Worm (Caenorhabditis elegans) whole organism, young adult: ENCODE measurements around the gene Y51H7BR.7.
"Not testable (repeated sequence)": the region's sequence is repeated elsewhere in the genome, so short reads cannot be mapped to it uniquely, and the experiment has no call there.

ENCODE experiments used
- B0261.1 ChIP-seq: sonication (generic microtip); optimal IDR thresholded peaks from 2 replicates; lab custom pipeline; 2016; ENCODE audit warnings: mild to moderate bottlenecking, missing genetic modification characterization, moderate library complexity, missing compliant biosample characterization
- C17E4.6 ChIP-seq: fragments of 200-800 bp; sonication (Bioruptor generic); IDR thresholded peaks from 2 replicates; pipeline ENCODE4 v1.3.6; 2022; ENCODE audit warnings: missing genetic modification reagents, missing genetic modification characterization, missing compliant biosample characterization
- F22D6.2 ChIP-seq: sonication (generic microtip); optimal IDR thresholded peaks from 2 replicates; lab custom pipeline; 2016; ENCODE audit warnings: mild to moderate bottlenecking, missing genetic modification characterization, missing compliant biosample characterization
- Y67H2A.10 ChIP-seq: fragments of 200-800 bp; sonication (Bioruptor generic); conservative IDR thresholded peaks from 2 replicates; pipeline ENCODE4 v1.3.6; 2022; ENCODE audit warnings: missing genetic modification reagents, missing genetic modification characterization, missing compliant biosample characterization
- ZK185.1 ChIP-seq: sonication (generic microtip); optimal IDR thresholded peaks from 2 replicates; lab custom pipeline; 2016; ENCODE audit warnings: mild to moderate bottlenecking, missing genetic modification characterization, missing compliant biosample characterization; ENCODE audit not compliant: poor library complexity, severe bottlenecking
- athp-1 ChIP-seq: sonication (generic microtip); optimal IDR thresholded peaks from 2 replicates; lab custom pipeline; 2017; ENCODE audit warnings: mild to moderate bottlenecking, missing genetic modification characterization, missing compliant biosample characterization
- attf-5 ChIP-seq: fragments of 200-800 bp; sonication (Bioruptor generic); optimal IDR thresholded peaks from 2 replicates; lab custom pipeline; 2018; ENCODE audit warnings: mild to moderate bottlenecking, missing genetic modification characterization, missing compliant biosample characterization
- ceh-100 ChIP-seq: fragments of 200-800 bp; sonication (Bioruptor generic); IDR thresholded peaks from 2 replicates; pipeline ENCODE4 v1.3.6; 2022; ENCODE audit warnings: missing genetic modification reagents, missing genetic modification characterization, missing compliant biosample characterization
- dox-1 ChIP-seq: fragments of 200-800 bp; sonication (Bioruptor generic); IDR thresholded peaks from 2 replicates; pipeline ENCODE4 v1.3.6; 2022; ENCODE audit warnings: missing genetic modification reagents, missing genetic modification characterization, missing compliant biosample characterization
- egl-18 ChIP-seq: fragments of 200-800 bp; sonication (Bioruptor generic); IDR thresholded peaks from 2 replicates; pipeline ENCODE4 v1.3.6; 2022; ENCODE audit warnings: missing genetic modification reagents, missing genetic modification characterization, missing compliant biosample characterization
- egl-44 ChIP-seq: fragments of 200-800 bp; sonication (Bioruptor generic); IDR thresholded peaks from 2 replicates; pipeline ENCODE4 v1.3.6; 2022; ENCODE audit warnings: missing genetic modification reagents, missing genetic modification characterization, missing compliant biosample characterization
- egrh-3 ChIP-seq: fragments of 200-800 bp; sonication (Bioruptor generic); IDR thresholded peaks from 2 replicates; pipeline ENCODE4 v1.3.6; 2022; ENCODE audit warnings: missing genetic modification reagents, missing genetic modification characterization, missing compliant biosample characterization
- hmg-1.2 ChIP-seq: fragments of 200-800 bp; sonication (Bioruptor generic); IDR thresholded peaks from 2 replicates; pipeline ENCODE4 v1.3.6; 2022; ENCODE audit warnings: missing genetic modification reagents, missing genetic modification characterization, missing compliant biosample characterization
- lin-35 ChIP-seq, 3 experiments: fragments of 150-350 bp in 2 of 3; sonication (generic microtip) in 1 of 3; optimal IDR thresholded peaks; 2 replicates each; lab custom pipeline; 2014 to 2018; ENCODE audit warnings: missing biosample characterization in 3 of 3, missing genetic modification characterization in 3 of 3, missing genetic modification reagents in 3 of 3
- lin-54 ChIP-seq: fragments of 200-800 bp; sonication (Bioruptor generic); optimal IDR thresholded peaks from 2 replicates; lab custom pipeline; 2018; ENCODE audit warnings: mild to moderate bottlenecking, missing genetic modification characterization, missing compliant biosample characterization
- madf-10 ChIP-seq: sonication (generic microtip); optimal IDR thresholded peaks from 2 replicates; lab custom pipeline; 2016; ENCODE audit warnings: mild to moderate bottlenecking, missing genetic modification characterization, missing compliant biosample characterization
- mxl-1 ChIP-seq: sonication (generic microtip); optimal IDR thresholded peaks from 2 replicates; lab custom pipeline; 2016; ENCODE audit warnings: missing genetic modification characterization, missing compliant biosample characterization
- nfya-1 ChIP-seq: sonication (generic microtip); optimal IDR thresholded peaks from 2 replicates; lab custom pipeline; 2017; ENCODE audit warnings: antibody characterized with exemption, missing compliant biosample characterization, missing genetic modification characterization, borderline replicate concordance; ENCODE audit not compliant: insufficient read depth
- nhr-179 ChIP-seq: sonication (generic microtip); optimal IDR thresholded peaks from 2 replicates; lab custom pipeline; 2016; ENCODE audit warnings: mild to moderate bottlenecking, missing genetic modification characterization, missing compliant biosample characterization
- rpc-1 ChIP-seq, 2 experiments: fragments of 150-350 bp in 1 of 2; sonication (generic microtip) in 1 of 2; optimal IDR thresholded peaks; 2 replicates each; lab custom pipeline; 2014 to 2018; ENCODE audit warnings: missing biosample characterization in 1 of 2, missing genetic modification characterization in 1 of 2, missing genetic modification reagents in 1 of 2, missing genotype in 1 of 2
- sdz-38 ChIP-seq: sonication (generic microtip); optimal IDR thresholded peaks from 2 replicates; lab custom pipeline; 2016; ENCODE audit warnings: missing genotype, missing genetic modification characterization, missing compliant biosample characterization
- sea-2 ChIP-seq: fragments of 200-800 bp; sonication (Bioruptor generic); IDR thresholded peaks from 2 replicates; pipeline ENCODE4 v1.3.6; 2022; ENCODE audit warnings: missing genetic modification characterization, missing compliant biosample characterization
- snpc-1.1 ChIP-seq: sonication (generic microtip); optimal IDR thresholded peaks from 2 replicates; lab custom pipeline; 2017; ENCODE audit warnings: missing genetic modification characterization, mild to moderate bottlenecking, missing compliant biosample characterization, antibody characterized with exemption, moderate library complexity, missing genotype, missing genetic modification reagents; ENCODE audit not compliant: insufficient read depth
- snpc-3.4 ChIP-seq: sonication (generic microtip); optimal IDR thresholded peaks from 2 replicates; lab custom pipeline; 2017; ENCODE audit warnings: missing genetic modification characterization, mild to moderate bottlenecking, missing compliant biosample characterization, antibody characterized with exemption, moderate library complexity, missing genotype, missing genetic modification reagents
- snpc-4 ChIP-seq, 5 experiments: fragments of 150-350 bp in 1 of 5; sonication (generic microtip) in 4 of 5; optimal IDR thresholded peaks; 2 replicates each; lab custom pipeline; 2014 to 2018; ENCODE audit warnings: missing genetic modification characterization in 5 of 5, missing biosample characterization in 3 of 5, antibody characterized with exemption in 2 of 5, mild to moderate bottlenecking in 2 of 5, missing compliant biosample characterization in 2 of 5, missing genotype in 2 of 5, moderate library complexity in 2 of 5, missing genetic modification reagents in 1 of 5
- somi-1 ChIP-seq: fragments of 200-800 bp; sonication (Bioruptor generic); optimal IDR thresholded peaks from 2 replicates; lab custom pipeline; 2018; ENCODE audit warnings: mild to moderate bottlenecking, missing genetic modification characterization, missing compliant biosample characterization
- tbp1 ChIP-seq: fragments of 200-800 bp; sonication (Bioruptor generic); optimal IDR thresholded peaks from 2 replicates; lab custom pipeline; 2018; ENCODE audit warnings: mild to moderate bottlenecking, missing genetic modification characterization, missing compliant biosample characterization
- tbx-9 ChIP-seq: sonication (generic microtip); optimal IDR thresholded peaks from 2 replicates; lab custom pipeline; 2016; ENCODE audit warnings: borderline replicate concordance, missing genetic modification characterization, inconsistent platforms, missing compliant biosample characterization
- tlf-1 ChIP-seq: fragments of 200-800 bp; sonication (Bioruptor generic); optimal IDR thresholded peaks from 2 replicates; lab custom pipeline; 2018; ENCODE audit warnings: mild to moderate bottlenecking, missing genetic modification characterization, missing compliant biosample characterization
- zfh-2 ChIP-seq: fragments of 200-800 bp; sonication (Bioruptor generic); conservative IDR thresholded peaks from 2 replicates; pipeline ENCODE4 v1.3.6; 2022; ENCODE audit warnings: missing genetic modification reagents, missing genetic modification characterization, missing compliant biosample characterization
- zim-3 ChIP-seq: sonication (generic microtip); optimal IDR thresholded peaks from 2 replicates; lab custom pipeline; 2017; ENCODE audit warnings: mild to moderate bottlenecking, missing genetic modification characterization, moderate library complexity, missing compliant biosample characterization
- ztf-6 ChIP-seq: fragments of 200-800 bp; sonication (Bioruptor generic); IDR thresholded peaks from 2 replicates; pipeline ENCODE4 v1.3.6; 2022; ENCODE audit warnings: missing genetic modification reagents, missing genetic modification characterization, missing compliant biosample characterization

Gene Y51H7BR.7

ce11 chrII:1540628-1541027 lies 15.2 kb upstream of the Y51H7BR.7 start, which contains the start of gene poml-4:
TSS of gene poml-4 (plus strand) at chrII:1540928.
- not testable (repeated sequence) for TF ChIP-seq sdz-38 (tag; lab: Kevin White, UChicago); ZK185.1; athp-1 (tag; lab: Kevin White, UChicago)
- TF ChIP-seq, all 124 proteins: peak for 0; not testable (repeated sequence) for 124

- TF ChIP-seq snpc-1.1 (tag; lab: Kevin White, UChicago), result no peak
- TF ChIP-seq B0261.1 (tag; lab: Kevin White, UChicago), result no peak
- TF ChIP-seq egl-44 (GFP tag; lab: Robert Waterston, UW), result no peak
- TF ChIP-seq tlf-1, result no peak
- no peak for TF ChIP-seq nhr-179 (tag; lab: Kevin White, UChicago)
- no peak for TF ChIP-seq lin-54 (GFP tag; lab: Kevin White, UChicago)
- no peak for TF ChIP-seq ceh-100 (GFP tag; lab: Robert Waterston, UW)
- no peak for TF ChIP-seq F22D6.2 (tag; lab: Kevin White, UChicago)
- TF ChIP-seq snpc-4 (GFP tag; optimal IDR thresholded peaks at IDR 0.05; lab: Kevin White, UChicago), result no peak
- no peak for TF ChIP-seq snpc-4 (tag; optimal IDR thresholded peaks at IDR 0.05; lab: Kevin White, UChicago)
- TF ChIP-seq egrh-3 (GFP tag; lab: Robert Waterston, UW), result no peak
- no peak for TF ChIP-seq zim-3 (tag; lab: Kevin White, UChicago)
- TF ChIP-seq tbx-9 (tag; lab: Kevin White, UChicago), result no peak
- TF ChIP-seq C17E4.6 (GFP tag; lab: Robert Waterston, UW), result no peak
- TF ChIP-seq tbp1 (GFP tag; lab: Kevin White, UChicago), result no peak
- TF ChIP-seq sea-2 (GFP tag; lab: Robert Waterston, UW), result no peak
Measured at ce11 chrII:1538589-1538988, 13.2 kb upstream of the Y51H7BR.7 start, which contains the start of gene fbxb-44. TSS of gene fbxb-44 (plus strand) at chrII:1538889.

- TF ChIP-seq rpc-1 (optimal IDR thresholded peaks at IDR 0.05; lab: Kevin White, UChicago) (no peak), rpc-1 (tag; optimal IDR thresholded peaks at IDR 0.05; lab: Kevin White, UChicago) (no peak)
Measured at ce11 chrII:1537321-1537720, 11.9 kb upstream of the Y51H7BR.7 start, which contains the start of gene fbxb-42. TSS of gene fbxb-42 (plus strand) at chrII:1537621.

- no peak for TF ChIP-seq lin-35 (GFP tag; optimal IDR thresholded peaks at IDR 0.05; lab: Kevin White, UChicago)
- no peak for TF ChIP-seq sea-2 (GFP tag; lab: Robert Waterston, UW)
- no peak for TF ChIP-seq nfya-1 (tag; lab: Kevin White, UChicago)
- TF ChIP-seq Y67H2A.10, result no peak
- TF ChIP-seq egl-18 (GFP tag; lab: Robert Waterston, UW), result no peak
- no peak for TF ChIP-seq ztf-6 (GFP tag; lab: Robert Waterston, UW)
- TF ChIP-seq sdz-38 (tag; lab: Kevin White, UChicago), result no peak
- TF ChIP-seq hmg-1.2 (GFP tag; lab: Robert Waterston, UW), result no peak
- TF ChIP-seq zfh-2 (GFP tag; lab: Robert Waterston, UW), result no peak
- TF ChIP-seq snpc-3.4 (tag; lab: Kevin White, UChicago), result no peak
- no peak for TF ChIP-seq madf-10 (tag; lab: Kevin White, UChicago)
- TF ChIP-seq dox-1, result no peak
- no peak for TF ChIP-seq mxl-1 (tag; lab: Kevin White, UChicago)
- TF ChIP-seq somi-1 (GFP tag; lab: Kevin White, UChicago), result no peak
- no peak for TF ChIP-seq attf-5 (GFP tag; lab: Kevin White, UChicago)
Measured at ce11 chrII:1535931-1536330, 10.5 kb upstream of the Y51H7BR.7 start, which contains the start of gene fbxb-43. TSS of gene fbxb-43 (plus strand) at chrII:1536231.
